Fruit fly (Drosophila melanogaster): ENCODE results near the gene Pex16.

DNA sequence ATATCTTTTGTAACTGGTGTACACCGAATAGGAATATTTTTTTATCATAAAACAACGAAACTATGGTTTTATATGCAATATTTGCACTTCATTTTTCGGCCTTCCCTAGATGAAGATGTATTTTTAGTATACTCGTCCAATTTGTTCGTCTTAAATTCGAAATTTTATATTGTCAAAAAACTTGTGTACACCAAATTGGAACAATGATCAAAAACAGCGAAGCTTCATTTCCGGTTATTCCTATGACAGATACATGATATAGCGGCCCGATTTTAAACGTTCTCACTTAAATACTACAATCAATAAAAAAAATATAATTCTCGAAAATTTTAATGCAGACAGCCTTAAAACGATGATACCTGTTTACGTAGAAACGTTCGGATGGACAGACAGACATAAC lies 10.8 kb downstream of the Pex16 start:
- no peak for TF ChIP-seq CG17806 (tag; optimal IDR thresholded peaks at IDR 0.05)
- no peak for TF ChIP-seq CG14655 (GFP tag; optimal IDR thresholded peaks at IDR 0.05)
- no peak for TF ChIP-seq CG15710 (tag; optimal IDR thresholded peaks at IDR 0.05)
- TF ChIP-seq EcR (GFP tag; optimal IDR thresholded peaks at IDR 0.05): no peak
- TF ChIP-seq CG10348 (GFP tag; IDR thresholded peaks at IDR 0.05): no peak
- no peak for TF ChIP-seq Pif1B (GFP tag; optimal IDR thresholded peaks at IDR 0.05)
- no peak for TF ChIP-seq fd96Ca (GFP tag; IDR thresholded peaks at IDR 0.05)
- TF ChIP-seq CG8301 (tag; optimal IDR thresholded peaks at IDR 0.05): no peak
- TF ChIP-seq CG4496 (GFP tag; IDR thresholded peaks at IDR 0.05): no peak
